Fruit fly (Drosophila melanogaster): ENCODE measurements around the gene CG5071.

DNA sequence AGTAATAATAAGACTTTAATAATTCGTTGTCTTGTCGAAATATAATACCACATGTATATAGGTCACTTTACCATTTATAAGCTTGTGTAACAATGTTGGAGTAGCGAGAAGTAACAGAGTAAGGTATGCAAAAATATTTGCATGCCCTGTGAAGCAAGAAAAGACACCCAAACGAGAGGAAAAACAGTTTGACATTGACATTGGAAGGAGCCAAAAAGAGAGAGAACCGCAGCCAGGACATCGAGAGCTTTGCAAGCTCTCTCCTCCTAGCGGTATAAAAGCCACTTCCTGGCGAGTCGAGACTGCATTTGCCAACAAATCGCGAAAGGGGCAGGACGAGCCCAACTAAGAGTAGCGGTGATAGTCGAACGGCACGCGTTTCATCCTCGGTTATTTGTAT lies 4.8 kb upstream of the CG5071 start, which contains the start of gene CG5079:
- TF ChIP-seq psq (optimal IDR thresholded peaks at IDR 0.05): no peak
- TF ChIP-seq pan (optimal IDR thresholded peaks at IDR 0.05): no peak
- TF ChIP-seq usp (GFP tag; optimal IDR thresholded peaks at IDR 0.05): no peak
- no peak for TF ChIP-seq CG8478 (optimal IDR thresholded peaks at IDR 0.05)
- no peak for TF ChIP-seq Dll (optimal IDR thresholded peaks at IDR 0.05)
